Worm (Caenorhabditis elegans) whole organism, young adult: ENCODE measurements around the gene nsph-4.1.

Source experiments
- C06A6.2 ChIP-seq: fragments of 200-800 bp; sonication (Bioruptor generic); conservative IDR thresholded peaks from 2 replicates; pipeline ENCODE4 v1.3.6; 2022; ENCODE audit warnings: missing genetic modification characterization, missing compliant biosample characterization
- F49E8.2 ChIP-seq: sonication (generic microtip); optimal IDR thresholded peaks from 3 replicates; lab custom pipeline; 2017; ENCODE audit warnings: missing genetic modification characterization, mild to moderate bottlenecking, missing compliant biosample characterization, antibody characterized with exemption, moderate library complexity; ENCODE audit not compliant: insufficient read depth
- F57A8.1 ChIP-seq: fragments of 200-800 bp; sonication (Bioruptor generic); optimal IDR thresholded peaks from 2 replicates; lab custom pipeline; 2018; ENCODE audit warnings: mild to moderate bottlenecking, missing genetic modification characterization, moderate library complexity, missing compliant biosample characterization
- Y67H2A.10 ChIP-seq: fragments of 200-800 bp; sonication (Bioruptor generic); conservative IDR thresholded peaks from 2 replicates; pipeline ENCODE4 v1.3.6; 2022; ENCODE audit warnings: missing genetic modification reagents, missing genetic modification characterization, missing compliant biosample characterization
- aptf-3 ChIP-seq: fragments of 200-800 bp; sonication (Bioruptor generic); IDR thresholded peaks from 2 replicates; pipeline ENCODE4 v1.3.6; 2022; ENCODE audit warnings: missing genetic modification characterization, missing compliant biosample characterization
- cebp-2 ChIP-seq: fragments of 200-800 bp; sonication (Bioruptor generic); IDR thresholded peaks from 2 replicates; pipeline ENCODE4 v1.3.6; 2022; ENCODE audit warnings: missing genetic modification characterization, missing compliant biosample characterization
- ets-4 ChIP-seq: fragments of 200-800 bp; sonication (Bioruptor generic); optimal IDR thresholded peaks from 2 replicates; lab custom pipeline; 2018; ENCODE audit warnings: mild to moderate bottlenecking, missing genetic modification characterization, missing compliant biosample characterization
- mcd-1 ChIP-seq: fragments of 200-800 bp; sonication (Bioruptor generic); IDR thresholded peaks from 2 replicates; pipeline ENCODE4 v1.3.6; 2022; ENCODE audit warnings: missing genetic modification reagents, missing genetic modification characterization, missing compliant biosample characterization
- rpc-1 ChIP-seq, 2 experiments: fragments of 150-350 bp in 1 of 2; sonication (generic microtip) in 1 of 2; optimal IDR thresholded peaks; 2 replicates each; lab custom pipeline; 2014 to 2018; ENCODE audit warnings: missing biosample characterization in 1 of 2, missing genetic modification characterization in 1 of 2, missing genetic modification reagents in 1 of 2, missing genotype in 1 of 2
- unc-62 ChIP-seq: fragments of 150-350 bp; optimal IDR thresholded peaks from 2 replicates; lab custom pipeline; 2014; ENCODE audit warnings: missing biosample characterization, missing genetic modification reagents, missing genetic modification characterization
- ztf-26 ChIP-seq: sonication (generic microtip); optimal IDR thresholded peaks from 2 replicates; lab custom pipeline; 2017; ENCODE audit warnings: missing genetic modification characterization, missing compliant biosample characterization

DNA sequence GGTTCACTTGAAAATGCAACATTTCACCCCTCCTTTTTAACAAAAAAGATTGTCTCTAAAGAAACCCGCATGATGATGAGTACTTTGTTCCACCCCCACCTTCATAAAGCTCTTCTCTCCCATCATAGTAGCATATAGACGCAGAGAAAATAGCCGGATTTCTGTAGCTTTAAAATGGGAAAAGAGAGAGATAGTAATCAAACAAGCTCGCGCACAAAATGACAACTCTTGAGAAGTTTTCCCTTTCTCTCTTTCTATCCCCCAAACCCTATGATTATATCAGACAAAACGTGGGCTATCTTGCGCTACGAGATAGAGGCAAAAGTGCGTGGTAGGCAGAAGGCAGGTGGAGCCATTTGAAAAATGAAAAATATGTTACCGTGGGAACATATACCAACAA lies 24.1 kb upstream of the nsph-4.1 start:
- TF ChIP-seq unc-62 (GFP tag; lab: Kevin White, UChicago) (no peak), aptf-3 (GFP tag; lab: Robert Waterston, UW) (no peak), rpc-1 (optimal IDR thresholded peaks at IDR 0.05; lab: Kevin White, UChicago) (no peak), rpc-1 (tag; optimal IDR thresholded peaks at IDR 0.05; lab: Kevin White, UChicago) (no peak), F49E8.2 (tag; lab: Kevin White, UChicago) (no peak), ztf-26 (tag; lab: Kevin White, UChicago) (no peak), mcd-1 (GFP tag; lab: Robert Waterston, UW) (no peak), C06A6.2 (no peak), cebp-2 (GFP tag; lab: Robert Waterston, UW) (no peak), ets-4 (GFP tag; lab: Kevin White, UChicago) (no peak), Y67H2A.10 (GFP tag; lab: Robert Waterston, UW) (no peak), F57A8.1 (GFP tag; lab: Kevin White, UChicago) (no peak)
